Worm (Caenorhabditis elegans) whole organism, midembryonic: Measurements from ENCODE around the gene Y57E12AR.1.

Source experiments
- cog-1 ChIP-seq: sonication (generic microtip); optimal IDR thresholded peaks from 2 replicates; lab custom pipeline; 2016; ENCODE audit warnings: missing genetic modification characterization, missing compliant biosample characterization
- klf-2 ChIP-seq: fragments of 200-800 bp; sonication (Bioruptor generic); conservative IDR thresholded peaks from 2 replicates; pipeline ENCODE4 v1.3.6; 2022; ENCODE audit warnings: missing genetic modification reagents, missing genetic modification characterization, missing compliant biosample characterization

- TF ChIP-seq klf-2 (GFP tag; lab: Robert Waterston, UW) (no peak), cog-1 (tag; lab: Kevin White, UChicago) (no peak)
Observed at ce11 chrV:7059350-7059749, 5.8 kb downstream of the Y57E12AR.1 start, which contains the start of gene mdt-6.
